Comparison of ENCODE assay signal across 1 fruit fly cellular context in the genomic region with DNA sequence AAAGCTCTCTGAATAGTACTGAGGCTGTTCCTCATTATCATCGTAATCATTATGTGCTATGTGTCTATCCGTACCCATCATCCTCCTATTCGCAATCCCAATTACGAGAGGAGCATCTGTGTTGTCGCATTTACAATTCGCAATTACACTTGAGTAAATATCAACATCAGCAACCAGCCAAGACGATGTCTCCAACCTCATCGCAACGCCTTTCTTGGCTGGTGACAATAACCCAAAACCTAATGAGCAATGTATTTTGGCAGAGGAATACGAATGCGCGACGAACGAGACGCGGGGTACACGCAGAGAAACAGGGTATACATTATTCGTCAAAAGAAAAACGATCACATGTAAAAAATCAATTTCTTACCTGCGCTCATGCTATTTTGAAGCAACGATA.
TF ChIP-seq lines count a peak whose summit lies in the region.

No protein-coding gene starts in this region.

TF ChIP-seq in whole organism, embryonic, 481 proteins besides CTCF, POLR2A, EP300 and RAD21 (continued from another document):
- TF ChIP-seq CG12071 (GFP tag; optimal IDR thresholded peaks at IDR 0.05; lab: Kevin White, UChicago) (peak; percentile 57), Sry-δ (GFP tag; optimal IDR thresholded peaks at IDR 0.05; lab: Kevin White, UChicago) (peak; percentile 9), BtbVII (GFP tag; optimal IDR thresholded peaks at IDR 0.05; lab: Kevin White, UChicago) (peak; percentile 57), Hand (GFP tag; optimal IDR thresholded peaks at IDR 0.05; lab: Kevin White, UChicago) (peak; percentile 19), CG2712 (tag; optimal IDR thresholded peaks at IDR 0.05; lab: Kevin White, UChicago) (no peak), CG15514 (GFP tag; optimal IDR thresholded peaks at IDR 0.05; lab: Kevin White, UChicago) (peak; percentile 55), sens (GFP tag; lab: Kevin White, UChicago) (peak; percentile 65), PHDP (tag; optimal IDR thresholded peaks at IDR 0.05; lab: Kevin White, UChicago) (peak; percentile 34), CG13894 (tag; optimal IDR thresholded peaks at IDR 0.05; lab: Kevin White, UChicago) (peak; percentile 39), Xrp1 (GFP tag; IDR thresholded peaks at IDR 0.05; lab: Robert Waterston, UW) (0 out of 2 replicates have a peak, but pooled peaks have one; percentile 9), sim (GFP tag; IDR thresholded peaks at IDR 0.05; lab: Robert Waterston, UW) (0 out of 2 replicates have a peak, but pooled peaks have one; percentile 17), so (GFP tag; IDR thresholded peaks at IDR 0.05; lab: Robert Waterston, UW) (peak; percentile 22; the same call in 1 of the 3 replicates), Fer1 (GFP tag; optimal IDR thresholded peaks at IDR 0.05; lab: Kevin White, UChicago) (peak; percentile 59), Ets65A (GFP tag; lab: Kevin White, UChicago) (peak; percentile 82), bcd (GFP tag; optimal IDR thresholded peaks at IDR 0.05; lab: Kevin White, UChicago) (peak; percentile 27), Hmr (GFP tag; optimal IDR thresholded peaks at IDR 0.05; lab: Kevin White, UChicago) (peak; percentile 69), Sox102F (GFP tag; optimal IDR thresholded peaks at IDR 0.05; lab: Kevin White, UChicago) (peak; percentile 8), tio (GFP tag; optimal IDR thresholded peaks at IDR 0.05; lab: Kevin White, UChicago) (peak; percentile 11), sens-2 (GFP tag; IDR thresholded peaks at IDR 0.05; lab: Robert Waterston, UW) (no peak), Sox100B (GFP tag; optimal IDR thresholded peaks at IDR 0.05; lab: Kevin White, UChicago) (peak; percentile 8), CG6813 (GFP tag; optimal IDR thresholded peaks at IDR 0.05; lab: Kevin White, UChicago) (peak; percentile 39), dm (GFP tag; optimal IDR thresholded peaks at IDR 0.05; lab: Kevin White, UChicago) (no peak), Max (GFP tag; optimal IDR thresholded peaks at IDR 0.05; lab: Kevin White, UChicago) (no peak), Adf1 (GFP tag; IDR thresholded peaks at IDR 0.05; lab: Robert Waterston, UW) (no peak), CG3407 (GFP tag; optimal IDR thresholded peaks at IDR 0.05; lab: Kevin White, UChicago) (peak; percentile 16), CG42726 (GFP tag; IDR thresholded peaks at IDR 0.05; lab: Robert Waterston, UW; ENCODE audit: partially characterized antibody) (no peak), lbe (GFP tag; optimal IDR thresholded peaks at IDR 0.05; lab: Kevin White, UChicago) (peak; percentile 93), her (GFP tag; optimal IDR thresholded peaks at IDR 0.05; lab: Kevin White, UChicago) (peak; percentile 27), CG13424 (tag; optimal IDR thresholded peaks at IDR 0.05; lab: Kevin White, UChicago) (no peak), B-H2 (GFP tag; optimal IDR thresholded peaks at IDR 0.05; lab: Kevin White, UChicago) (peak; percentile 48), dmrt99B (tag; optimal IDR thresholded peaks at IDR 0.05; lab: Kevin White, UChicago) (peak; percentile 17), pho (GFP tag; optimal IDR thresholded peaks at IDR 0.05; lab: Kevin White, UChicago) (peak; percentile 46), eyg (GFP tag; optimal IDR thresholded peaks at IDR 0.05; lab: Kevin White, UChicago) (peak; percentile 18), CG3281 (GFP tag; optimal IDR thresholded peaks at IDR 0.05; lab: Kevin White, UChicago) (peak; percentile 62), lab (GFP tag; optimal IDR thresholded peaks at IDR 0.05; lab: Kevin White, UChicago) (peak; percentile 86), CG7928 (GFP tag; optimal IDR thresholded peaks at IDR 0.05; lab: Kevin White, UChicago) (peak; percentile 21), CG33213 (GFP tag; optimal IDR thresholded peaks at IDR 0.05; lab: Kevin White, UChicago) (peak; percentile 17), slou (GFP tag; optimal IDR thresholded peaks at IDR 0.05; lab: Kevin White, UChicago) (no peak), zf30C (GFP tag; optimal IDR thresholded peaks at IDR 0.05; lab: Kevin White, UChicago) (peak; percentile 8), cwo (GFP tag; optimal IDR thresholded peaks at IDR 0.05; lab: Kevin White, UChicago) (peak; percentile 19), CG6765 (GFP tag; optimal IDR thresholded peaks at IDR 0.05; lab: Kevin White, UChicago) (peak; percentile 39), Dip3 (GFP tag; optimal IDR thresholded peaks at IDR 0.05; lab: Kevin White, UChicago) (peak; percentile 16), gro (GFP tag; optimal IDR thresholded peaks at IDR 0.05; lab: Kevin White, UChicago) (peak; percentile 48), sob (GFP tag; IDR thresholded peaks at IDR 0.05; lab: Robert Waterston, UW) (no peak), Six4 (GFP tag; optimal IDR thresholded peaks at IDR 0.05; lab: Kevin White, UChicago) (no peak), CG18764 (GFP tag; optimal IDR thresholded peaks at IDR 0.05; lab: Kevin White, UChicago) (no peak), CG2120 (GFP tag; optimal IDR thresholded peaks at IDR 0.05; lab: Kevin White, UChicago) (peak; percentile 64), eve (GFP tag; optimal IDR thresholded peaks at IDR 0.05; lab: Kevin White, UChicago) (peak in 1 of 2 experiments; percentile 10), odd (GFP tag; optimal IDR thresholded peaks at IDR 0.05; lab: Kevin White, UChicago) (no peak), scrt (GFP tag; optimal IDR thresholded peaks at IDR 0.05; lab: Kevin White, UChicago) (peak; percentile 19), CG9727 (GFP tag; optimal IDR thresholded peaks at IDR 0.05; lab: Kevin White, UChicago) (peak; percentile 2), luna (GFP tag; optimal IDR thresholded peaks at IDR 0.05; lab: Kevin White, UChicago) (peak; percentile 3), CG1024 (GFP tag; IDR thresholded peaks at IDR 0.05; lab: Robert Waterston, UW) (no peak), CG17802 (tag; optimal IDR thresholded peaks at IDR 0.05; lab: Kevin White, UChicago) (no peak), otp (GFP tag; IDR thresholded peaks at IDR 0.05; lab: Robert Waterston, UW) (0 out of 3 replicates have a peak, but pooled peaks have one; percentile 22), ftz-f1 (GFP tag; optimal IDR thresholded peaks at IDR 0.05; lab: Kevin White, UChicago) (no peak), CG1603 (tag; optimal IDR thresholded peaks at IDR 0.05; lab: Kevin White, UChicago) (peak; percentile 3), CG6683 (GFP tag; optimal IDR thresholded peaks at IDR 0.05; lab: Kevin White, UChicago) (peak; percentile 5), CG8290 (GFP tag; optimal IDR thresholded peaks at IDR 0.05; lab: Kevin White, UChicago) (no peak), CG8290 (tag; optimal IDR thresholded peaks at IDR 0.05; lab: Kevin White, UChicago) (peak in 1 of 2 experiments; percentile 88), ash1 (GFP tag; optimal IDR thresholded peaks at IDR 0.05; lab: Kevin White, UChicago) (peak; percentile 39), CG1647 (GFP tag; optimal IDR thresholded peaks at IDR 0.05; lab: Kevin White, UChicago) (peak; percentile 28), CG10274 (GFP tag; optimal IDR thresholded peaks at IDR 0.05; lab: Kevin White, UChicago) (no peak), pros (GFP tag; optimal IDR thresholded peaks at IDR 0.05; lab: Kevin White, UChicago) (no peak), CG14050 (GFP tag; IDR thresholded peaks at IDR 0.05; lab: Robert Waterston, UW) (0 out of 3 replicates have a peak, but pooled peaks have one; percentile 12), fd64A (GFP tag; optimal IDR thresholded peaks at IDR 0.05; lab: Kevin White, UChicago) (no peak), Ptx1 (GFP tag; IDR thresholded peaks at IDR 0.05; lab: Robert Waterston, UW) (0 out of 2 replicates have a peak, but pooled peaks have one; percentile 5), kni (GFP tag; optimal IDR thresholded peaks at IDR 0.05; lab: Kevin White, UChicago) (no peak), NK7.1 (GFP tag; optimal IDR thresholded peaks at IDR 0.05; lab: Kevin White, UChicago) (peak; percentile 34), CG17359 (tag; optimal IDR thresholded peaks at IDR 0.05; lab: Kevin White, UChicago) (peak; percentile 52), Med (GFP tag; lab: Kevin White, UChicago) (peak; percentile 86), Dref (GFP tag; IDR thresholded peaks at IDR 0.05; lab: Robert Waterston, UW) (no peak), sd (tag; optimal IDR thresholded peaks at IDR 0.05; lab: Kevin White, UChicago) (no peak), Camta (GFP tag; optimal IDR thresholded peaks at IDR 0.05; lab: Kevin White, UChicago) (peak; percentile 40), wek (GFP tag; optimal IDR thresholded peaks at IDR 0.05; lab: Kevin White, UChicago) (peak; percentile 33), CG7786 (GFP tag; optimal IDR thresholded peaks at IDR 0.05; lab: Kevin White, UChicago) (peak; percentile 18), CG6254 (GFP tag; optimal IDR thresholded peaks at IDR 0.05; lab: Kevin White, UChicago) (no peak), gem (tag; optimal IDR thresholded peaks at IDR 0.05; lab: Kevin White, UChicago) (peak; percentile 13), CG10209 (GFP tag; optimal IDR thresholded peaks at IDR 0.05; lab: Kevin White, UChicago) (peak; percentile 46), Abd-B (GFP tag; optimal IDR thresholded peaks at IDR 0.05; lab: Kevin White, UChicago) (no peak), CG33557 (GFP tag; optimal IDR thresholded peaks at IDR 0.05; lab: Kevin White, UChicago) (no peak), Fer3 (tag; optimal IDR thresholded peaks at IDR 0.05; lab: Kevin White, UChicago) (peak; percentile 48), Meics (GFP tag; optimal IDR thresholded peaks at IDR 0.05; lab: Kevin White, UChicago) (peak; percentile 44)
